Worm (Caenorhabditis elegans) whole organism, early embryonic: ENCODE measurements around the gene F55H2.5.
A peak's percentile ranks its signal among the peaks of the same experiment; 100 is the strongest.

Experiments
- B0310.2 ChIP-seq: sonication (generic microtip); optimal IDR thresholded peaks from 2 replicates; lab custom pipeline; 2016; ENCODE audit warnings: mild to moderate bottlenecking, missing genetic modification characterization, missing compliant biosample characterization
- F13C5.2 ChIP-seq: sonication (generic microtip); optimal IDR thresholded peaks from 2 replicates; lab custom pipeline; 2017; ENCODE audit warnings: mild to moderate bottlenecking, missing genetic modification characterization, inconsistent platforms, missing compliant biosample characterization
- aly-1 ChIP-seq: sonication (generic microtip); optimal IDR thresholded peaks from 2 replicates; lab custom pipeline; 2016; ENCODE audit warnings: missing genetic modification characterization, missing compliant biosample characterization
- ama-1 ChIP-seq: fragments of 150-350 bp; optimal IDR thresholded peaks from 2 replicates; lab custom pipeline; 2014
- ceh-13 ChIP-seq: fragments of 200-800 bp; sonication (Bioruptor generic); optimal IDR thresholded peaks from 2 replicates; lab custom pipeline; 2018; ENCODE audit warnings: mild to moderate bottlenecking, missing genetic modification characterization, missing compliant biosample characterization
- ceh-36 ChIP-seq: sonication (generic microtip); optimal IDR thresholded peaks from 2 replicates; lab custom pipeline; 2016; ENCODE audit warnings: missing genetic modification characterization, inconsistent platforms, missing compliant biosample characterization
- ets-7 ChIP-seq: sonication (generic microtip); optimal IDR thresholded peaks from 2 replicates; lab custom pipeline; 2016; ENCODE audit warnings: missing genotype, missing genetic modification characterization, missing compliant biosample characterization
- flt-1 ChIP-seq: fragments of 200-800 bp; sonication (Bioruptor generic); IDR thresholded peaks from 2 replicates; pipeline ENCODE4 v1.3.6; 2022; ENCODE audit warnings: missing genetic modification characterization, missing compliant biosample characterization
- hmbx-1 ChIP-seq: sonication (generic microtip); optimal IDR thresholded peaks from 2 replicates; lab custom pipeline; 2016; ENCODE audit warnings: mild to moderate bottlenecking, missing genetic modification characterization, missing compliant biosample characterization
- hmg-4 ChIP-seq: fragments of 200-800 bp; sonication (Bioruptor generic); optimal IDR thresholded peaks from 2 replicates; lab custom pipeline; 2018; ENCODE audit warnings: mild to moderate bottlenecking, missing genetic modification characterization, missing compliant biosample characterization
- hnd-1 ChIP-seq: sonication (generic microtip); optimal IDR thresholded peaks from 2 replicates; lab custom pipeline; 2016; ENCODE audit warnings: missing genetic modification characterization, missing compliant biosample characterization
- pes-1 ChIP-seq: fragments of 200-800 bp; sonication (Bioruptor generic); IDR thresholded peaks from 2 replicates; pipeline ENCODE4 v1.3.6; 2022; ENCODE audit warnings: missing genetic modification reagents, missing genetic modification characterization, missing compliant biosample characterization
- scrt-1 ChIP-seq: fragments of 200-800 bp; sonication (Bioruptor generic); IDR thresholded peaks from 2 replicates; pipeline ENCODE4 v1.3.6; 2022; ENCODE audit warnings: missing genetic modification characterization, missing compliant biosample characterization
- sea-1 ChIP-seq: fragments of 200-800 bp; sonication (Bioruptor generic); conservative IDR thresholded peaks from 2 replicates; pipeline ENCODE4 v1.3.6; 2022; ENCODE audit warnings: missing genetic modification characterization, missing compliant biosample characterization
- tbx-11 ChIP-seq: fragments of 200-800 bp; sonication (Bioruptor generic); IDR thresholded peaks from 2 replicates; pipeline ENCODE4 v1.3.6; 2022; ENCODE audit warnings: missing genetic modification characterization, missing compliant biosample characterization
- tbx-37 ChIP-seq: fragments of 200-800 bp; sonication (Bioruptor generic); conservative IDR thresholded peaks from 2 replicates; pipeline ENCODE4 v1.3.6; 2022; ENCODE audit warnings: missing genetic modification reagents, missing genetic modification characterization, missing compliant biosample characterization
- tra-4 ChIP-seq: sonication (generic microtip); optimal IDR thresholded peaks from 2 replicates; lab custom pipeline; 2017; ENCODE audit warnings: missing genetic modification characterization, missing compliant biosample characterization

F55H2.5 gene

ce11 chrIII:9521410-9522090, 10.3 kb downstream of the F55H2.5 start, which contains the start of the genes clu-1 and prp-40:
clu-1 (minus strand) TSS chrIII:9521460.
prp-40 (plus strand) TSS chrIII:9522075.
- no peak for TF ChIP-seq tbx-11 (GFP tag; lab: Robert Waterston, UW)
- TF ChIP-seq hmbx-1 (tag; lab: Kevin White, UChicago), result no peak
- no peak for TF ChIP-seq sea-1 (GFP tag; lab: Robert Waterston, UW)
- TF ChIP-seq pes-1 (GFP tag; lab: Robert Waterston, UW), result no peak
- TF ChIP-seq tra-4 (tag; lab: Kevin White, UChicago), result no peak
- no peak for TF ChIP-seq flt-1
- TF ChIP-seq B0310.2, result no peak
- no peak for TF ChIP-seq ets-7 (tag; lab: Kevin White, UChicago)
- TF ChIP-seq F13C5.2 (tag; lab: Kevin White, UChicago), result peak; percentile 36
- TF ChIP-seq tbx-37, result 0 out of 2 replicates have a peak, but pooled peaks have one; percentile 13
- TF ChIP-seq ceh-13 (GFP tag; lab: Kevin White, UChicago), result no peak
- TF ChIP-seq ama-1 (lab: Kevin White, UChicago), result no peak
- TF ChIP-seq hnd-1, result no peak
- no peak for TF ChIP-seq scrt-1 (GFP tag; lab: Robert Waterston, UW)
- TF ChIP-seq aly-1 (tag; lab: Kevin White, UChicago), result no peak
- peak; percentile 37 for TF ChIP-seq hmg-4 (GFP tag; lab: Kevin White, UChicago)
- TF ChIP-seq ceh-36, result no peak

ce11 chrIII:9523581-9523980, 12.3 kb downstream of the F55H2.5 start, which contains the start of gene mrps-23:
mrps-23 (minus strand) TSS chrIII:9523672.
- TF ChIP-seq ets-7 (tag; lab: Kevin White, UChicago) (no peak), hmg-4 (GFP tag; lab: Kevin White, UChicago) (peak; percentile 7)

ce11 chrIII:9525252-9525651, 14.0 kb downstream of the F55H2.5 start, which contains the start of gene trpp-3:
trpp-3 (plus strand) TSS chrIII:9525552.
- TF ChIP-seq B0310.2 (no peak), hmg-4 (GFP tag; lab: Kevin White, UChicago) (no peak), ama-1 (lab: Kevin White, UChicago) (no peak)

ce11 chrIII:9526851-9527250, 15.6 kb downstream of the F55H2.5 start, which contains the start of gene ZK1098.6:
ZK1098.6 (plus strand) TSS chrIII:9527151.
- no peak for TF ChIP-seq ama-1 (lab: Kevin White, UChicago)
- no peak for TF ChIP-seq ceh-36
- TF ChIP-seq aly-1 (tag; lab: Kevin White, UChicago), result no peak
- TF ChIP-seq tbx-37, result no peak
- TF ChIP-seq F13C5.2 (tag; lab: Kevin White, UChicago), result no peak
- TF ChIP-seq tbx-11 (GFP tag; lab: Robert Waterston, UW), result no peak
- no peak for TF ChIP-seq scrt-1 (GFP tag; lab: Robert Waterston, UW)
- no peak for TF ChIP-seq ets-7 (tag; lab: Kevin White, UChicago)
- no peak for TF ChIP-seq ceh-13 (GFP tag; lab: Kevin White, UChicago)
- TF ChIP-seq hnd-1, result no peak
- TF ChIP-seq flt-1, result no peak
- no peak for TF ChIP-seq tra-4 (tag; lab: Kevin White, UChicago)
- TF ChIP-seq hmbx-1 (tag; lab: Kevin White, UChicago), result no peak
- no peak for TF ChIP-seq pes-1 (GFP tag; lab: Robert Waterston, UW)
- no peak for TF ChIP-seq sea-1 (GFP tag; lab: Robert Waterston, UW)

- TF ChIP-seq aly-1 (tag; lab: Kevin White, UChicago) (no peak), ama-1 (lab: Kevin White, UChicago) (no peak), pes-1 (GFP tag; lab: Robert Waterston, UW) (no peak), B0310.2 (no peak)
Measured at ce11 chrIII:9528824-9529223, 17.6 kb downstream of the F55H2.5 start, which contains the start of gene ZK1098.2. ZK1098.2 (plus strand) TSS chrIII:9529159.

ce11 chrIII:9538655-9539155, 27.4 kb downstream of the F55H2.5 start, which contains the start of gene ZK1098.3:
ZK1098.3 (minus strand) TSS chrIII:9538705.
- TF ChIP-seq ceh-36 (no peak), F13C5.2 (tag; lab: Kevin White, UChicago) (no peak), aly-1 (tag; lab: Kevin White, UChicago) (no peak), hmbx-1 (tag; lab: Kevin White, UChicago) (no peak), ets-7 (tag; lab: Kevin White, UChicago) (no peak), hmg-4 (GFP tag; lab: Kevin White, UChicago) (no peak), ama-1 (lab: Kevin White, UChicago) (no peak), tbx-37 (no peak), hnd-1 (no peak)

ce11 chrIII:9542280-9542679, 31.0 kb downstream of the F55H2.5 start, which contains the start of gene mut-7:
mut-7 (minus strand) TSS chrIII:9542380.
- no peak for TF ChIP-seq ama-1 (lab: Kevin White, UChicago)

- no peak for TF ChIP-seq ets-7 (tag; lab: Kevin White, UChicago)
- TF ChIP-seq pes-1 (GFP tag; lab: Robert Waterston, UW), result no peak
- TF ChIP-seq ama-1 (lab: Kevin White, UChicago), result no peak
- TF ChIP-seq flt-1, result no peak
- no peak for TF ChIP-seq F13C5.2 (tag; lab: Kevin White, UChicago)
- TF ChIP-seq B0310.2, result no peak
- TF ChIP-seq ceh-36, result no peak
- TF ChIP-seq aly-1 (tag; lab: Kevin White, UChicago), result no peak
- no peak for TF ChIP-seq sea-1 (GFP tag; lab: Robert Waterston, UW)
- no peak for TF ChIP-seq hmg-4 (GFP tag; lab: Kevin White, UChicago)
- TF ChIP-seq tbx-37, result no peak
- no peak for TF ChIP-seq tra-4 (tag; lab: Kevin White, UChicago)
- no peak for TF ChIP-seq scrt-1 (GFP tag; lab: Robert Waterston, UW)
- TF ChIP-seq ceh-13 (GFP tag; lab: Kevin White, UChicago), result no peak
- no peak for TF ChIP-seq hmbx-1 (tag; lab: Kevin White, UChicago)
Measured at ce11 chrIII:9542816-9543215, 31.5 kb downstream of the F55H2.5 start, which contains the start of gene eif-2Balpha. eif-2Balpha (plus strand) TSS chrIII:9543119.
